Worm (Caenorhabditis elegans) whole organism, L4 larva: ENCODE results near the gene srg-29.

Source experiments
- mes-2 ChIP-seq: sonication (generic microtip); optimal IDR thresholded peaks from 2 replicates; lab custom pipeline; 2016; ENCODE audit warnings: missing genotype, mild to moderate bottlenecking, missing genetic modification characterization, missing compliant biosample characterization; ENCODE audit not compliant: poor library complexity, severe bottlenecking
- mxl-3 ChIP-seq: fragments of 200-800 bp; sonication (Bioruptor generic); optimal IDR thresholded peaks from 2 replicates; lab custom pipeline; 2018; ENCODE audit warnings: mild to moderate bottlenecking, missing genetic modification characterization, missing compliant biosample characterization
- nhr-111 ChIP-seq: fragments of 200-800 bp; sonication (Bioruptor generic); optimal IDR thresholded peaks from 2 replicates; lab custom pipeline; 2018; ENCODE audit warnings: mild to moderate bottlenecking, missing genetic modification characterization, missing compliant biosample characterization
- nhr-6 ChIP-seq: fragments of 150-350 bp; optimal IDR thresholded peaks from 2 replicates; lab custom pipeline; 2014; ENCODE audit warnings: missing biosample characterization, missing genetic modification characterization
- pha-4 ChIP-seq, 2 experiments: fragments of 150-350 bp in 1 of 2; fragments of 200-800 bp in 1 of 2; sonication (Bioruptor generic) in 1 of 2; IDR thresholded peaks in 1 of 2; optimal IDR thresholded peaks in 1 of 2; 2 replicates each; pipeline versions ENCODE4 v1.3.6 to Lab custom; 2014 to 2022; ENCODE audit warnings: missing genetic modification characterization in 2 of 2, missing genetic modification reagents in 2 of 2, missing biosample characterization in 1 of 2, missing compliant biosample characterization in 1 of 2
- snpc-1.2 ChIP-seq: fragments of 200-800 bp; sonication (Bioruptor generic); IDR thresholded peaks from 2 replicates; pipeline ENCODE4 v1.3.6; 2022; ENCODE audit warnings: missing genetic modification reagents, missing genetic modification characterization, missing compliant biosample characterization
- tra-1 ChIP-seq: fragments of 200-800 bp; sonication (Bioruptor generic); IDR thresholded peaks from 2 replicates; pipeline ENCODE4 v1.3.6; 2022; ENCODE audit warnings: missing genetic modification reagents, missing genetic modification characterization, missing compliant biosample characterization
- unc-130 ChIP-seq: sonication (generic microtip); optimal IDR thresholded peaks from 2 replicates; lab custom pipeline; 2016; ENCODE audit warnings: missing genetic modification reagents, missing genetic modification characterization, missing compliant biosample characterization

DNA sequence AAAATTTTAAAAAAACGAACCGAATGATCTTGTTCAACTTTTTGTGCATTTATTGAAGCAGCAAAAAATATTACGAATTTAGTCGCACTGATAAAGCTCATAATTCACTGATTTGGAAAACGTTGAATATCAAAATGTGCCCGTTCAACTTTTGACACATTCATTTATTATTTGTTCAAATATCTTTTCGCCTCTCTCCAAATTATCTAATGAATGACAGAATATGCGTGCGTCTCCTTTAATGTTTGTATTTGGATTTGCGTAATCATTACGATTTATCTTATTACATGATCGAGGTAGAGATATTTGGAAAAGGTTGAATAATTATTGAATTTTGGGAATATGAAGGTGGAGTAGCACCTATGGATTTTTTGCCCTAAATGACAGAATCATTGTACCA, 12.5 kb downstream of the srg-29 start, which contains the start of gene T09D3.3:
- no peak for TF ChIP-seq unc-130 (GFP tag; lab: Kevin White, UChicago)
- no peak for TF ChIP-seq nhr-6 (tag; lab: Kevin White, UChicago)
- no peak for TF ChIP-seq pha-4 (GFP tag; IDR thresholded peaks at IDR 0.05; lab: Robert Waterston, UW)
- TF ChIP-seq pha-4 (tag; optimal IDR thresholded peaks at IDR 0.05; lab: Kevin White, UChicago): no peak
- TF ChIP-seq snpc-1.2: no peak
- TF ChIP-seq mxl-3 (GFP tag; lab: Kevin White, UChicago): no peak
- TF ChIP-seq tra-1 (GFP tag; lab: Robert Waterston, UW): no peak
- no peak for TF ChIP-seq mes-2 (tag; lab: Kevin White, UChicago)
- TF ChIP-seq nhr-111: no peak
